Fruit fly (Drosophila melanogaster) Kc167 (cell line): Measurements from ENCODE around the gene dlp.

Experiments
- Myc ChIP-seq: fragments of >200 bp; optimal IDR thresholded peaks from 2 replicates; lab custom pipeline; 2017; ENCODE audit warnings: missing external identifiers
- h ChIP-seq: fragments of >200 bp; optimal IDR thresholded peaks from 3 replicates; lab custom pipeline; 2018; ENCODE audit warnings: missing external identifiers
- psq ChIP-seq: fragments of >200 bp; optimal IDR thresholded peaks from 2 replicates; lab custom pipeline; 2017; ENCODE audit warnings: missing external identifiers
- ttk ChIP-seq: sonication (Bioruptor generic); optimal IDR thresholded peaks from 2 replicates; lab custom pipeline; 2017; ENCODE audit warnings: missing external identifiers

DNA sequence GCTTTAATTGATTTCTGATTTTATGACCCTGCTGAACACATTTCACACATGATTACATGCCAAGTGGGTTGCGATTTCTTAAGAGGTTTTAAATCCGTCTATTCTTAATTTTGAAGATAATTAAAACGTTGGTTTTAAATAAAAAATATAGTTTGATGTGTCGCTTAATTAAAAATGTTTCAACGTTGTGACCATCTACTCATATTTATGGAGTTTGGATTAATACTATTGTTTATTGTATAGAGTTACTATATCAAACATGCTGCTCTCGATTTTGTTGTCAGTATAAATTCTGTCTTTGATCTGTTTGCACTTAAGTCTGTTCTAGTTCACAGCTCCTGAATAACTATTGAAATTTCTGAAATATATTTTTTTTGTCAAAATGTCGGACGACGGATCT, 58.6 kb downstream of the dlp start, which contains the start of gene gdrd:
- TF ChIP-seq psq (lab: Kevin White, UChicago) (no peak), Myc (lab: Kevin White, UChicago) (no peak), ttk (lab: Kevin White, UChicago) (no peak), h (no peak)
